Fruit fly (Drosophila melanogaster) whole organism, prepupa: ENCODE measurements around the gene CheB38a.

Experiments used
- CG11294 ChIP-seq: fragments of 200-800 bp; sonication (Bioruptor generic); IDR thresholded peaks from 2 replicates; pipeline ENCODE4 v1.3.6; 2022; ENCODE audit warnings: missing biosample characterization, missing genetic modification characterization
- CG1621 ChIP-seq: fragments of 200-800 bp; sonication (Bioruptor generic); optimal IDR thresholded peaks from 3 replicates; lab custom pipeline; 2018; ENCODE audit warnings: missing biosample characterization, mild to moderate bottlenecking, missing genetic modification characterization
- CG9139 ChIP-seq: fragments of 200-800 bp; sonication (Bioruptor generic); optimal IDR thresholded peaks from 3 replicates; lab custom pipeline; 2017; ENCODE audit warnings: missing biosample characterization, mild to moderate bottlenecking, missing genetic modification characterization
- Eip75B ChIP-seq: fragments of 200-800 bp; sonication (Bioruptor generic); optimal IDR thresholded peaks from 3 replicates; lab custom pipeline; 2016; ENCODE audit warnings: missing biosample characterization, missing genetic modification characterization
- Gug ChIP-seq: fragments of 200-800 bp; sonication (Bioruptor generic); IDR thresholded peaks from 2 replicates; pipeline ENCODE4 v1.3.6; 2022; ENCODE audit warnings: missing biosample characterization, missing genetic modification characterization
- Sox15 ChIP-seq: fragments of 200-800 bp; sonication (Bioruptor generic); optimal IDR thresholded peaks from 3 replicates; lab custom pipeline; 2016; ENCODE audit warnings: missing biosample characterization, missing genetic modification characterization
- achi ChIP-seq: fragments of 200-800 bp; sonication (Bioruptor generic); optimal IDR thresholded peaks from 3 replicates; lab custom pipeline; 2016; ENCODE audit warnings: missing biosample characterization, missing genetic modification characterization
- ss ChIP-seq, 2 experiments: fragments of 200-800 bp; sonication (Bioruptor generic); optimal IDR thresholded peaks; 2 replicates in 1 of 2; 3 replicates in 1 of 2; lab custom pipeline; 2017 to 2018; ENCODE audit warnings: mild to moderate bottlenecking in 2 of 2, missing biosample characterization in 2 of 2, missing genetic modification characterization in 2 of 2, moderate library complexity in 1 of 2

- TF ChIP-seq ss (GFP tag; optimal IDR thresholded peaks at IDR 0.05; lab: Kevin White, UChicago) (no peak), CG11294 (no peak), achi (GFP tag; lab: Kevin White, UChicago) (no peak), CG9139 (GFP tag; lab: Kevin White, UChicago) (no peak), Sox15 (GFP tag; lab: Kevin White, UChicago) (no peak), Gug (GFP tag; lab: Robert Waterston, UW) (no peak), CG1621 (tag; lab: Kevin White, UChicago) (no peak), Eip75B (GFP tag; lab: Kevin White, UChicago) (no peak)
Measured at dm6 chr2L:20792988-20793544, 25.3 kb downstream of the CheB38a start.
